Worm (Caenorhabditis elegans) whole organism, dauer: ENCODE data around the gene Y39A3CL.7.

ENCODE experiments used
- unc-62 ChIP-seq: sonication (generic microtip); optimal IDR thresholded peaks from 2 replicates; lab custom pipeline; 2017; ENCODE audit warnings: missing biosample characterization, missing genetic modification reagents, missing genetic modification characterization

Y39A3CL.7 gene

DNA sequence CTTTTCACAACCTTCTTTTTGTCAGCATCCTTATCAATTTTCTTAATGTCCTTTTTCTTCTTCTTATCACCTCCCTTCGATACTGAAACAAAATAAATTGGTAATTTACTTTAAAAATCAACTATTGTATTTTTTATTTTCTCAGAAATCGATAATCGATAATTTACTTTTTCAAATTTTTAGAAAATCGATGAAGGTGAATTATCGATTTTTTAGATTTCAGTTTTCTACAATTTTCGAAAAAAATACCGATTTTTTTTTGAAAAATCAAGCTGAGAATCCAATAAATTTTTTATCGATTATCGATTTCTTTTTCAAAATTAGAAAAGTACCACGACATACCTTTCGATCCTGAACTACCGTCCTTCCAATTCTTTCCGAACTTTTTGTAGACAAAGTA lies 58.0 kb downstream of the Y39A3CL.7 start:
- TF ChIP-seq unc-62 (GFP tag; lab: Kevin White, UChicago): no peak
